Fruit fly (Drosophila melanogaster): ENCODE results near the gene CG13358.

CG13358 gene

DNA sequence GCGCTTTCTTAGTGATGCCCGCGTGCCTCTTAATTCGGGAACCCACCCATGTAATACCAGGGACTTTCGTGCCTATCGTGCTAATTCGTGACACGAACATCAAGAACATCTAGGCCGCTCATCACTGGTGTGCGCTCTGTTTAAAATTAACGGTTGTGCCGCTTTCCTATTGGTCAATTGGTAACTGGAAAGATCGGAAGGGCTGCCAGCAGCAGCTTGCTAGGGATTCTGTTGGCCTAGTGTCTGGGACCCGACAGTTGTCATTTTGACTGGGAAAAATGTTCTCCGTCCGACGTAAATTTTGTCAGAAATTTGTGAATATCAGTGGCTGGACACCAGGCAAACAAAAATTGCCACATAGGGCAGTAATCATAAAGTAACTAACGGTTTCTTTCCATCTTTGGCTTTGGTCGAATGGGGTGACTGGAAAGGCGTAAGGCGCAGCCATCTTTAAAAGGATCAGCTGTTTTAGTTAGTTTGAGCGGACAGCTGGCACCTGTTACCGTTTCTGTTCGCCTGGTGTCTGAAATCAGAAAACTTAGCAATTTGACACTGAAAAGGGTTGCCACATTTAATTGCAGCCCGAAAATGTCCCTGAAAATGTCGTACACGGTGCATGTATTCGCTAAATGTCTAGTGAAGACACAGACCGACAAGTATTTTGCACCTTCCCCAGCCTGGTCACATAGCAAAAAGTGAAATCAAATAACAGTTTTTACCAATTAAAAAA lies 45.7 kb downstream of the CG13358 start, which contains the start of gene CG5273 (continued):
- peak; percentile 52 for TF ChIP-seq sug (tag; optimal IDR thresholded peaks at IDR 0.05)
- no peak for TF ChIP-seq Oli (tag; optimal IDR thresholded peaks at IDR 0.05)
- no peak for TF ChIP-seq emc (GFP tag; optimal IDR thresholded peaks at IDR 0.05)
- TF ChIP-seq vvl (GFP tag; IDR thresholded peaks at IDR 0.05) = peak; percentile 34
- TF ChIP-seq NK7.1 (GFP tag; optimal IDR thresholded peaks at IDR 0.05) = no peak
- TF ChIP-seq Jarid2 (GFP tag; optimal IDR thresholded peaks at IDR 0.05) = peak; percentile 13
- TF ChIP-seq jigr1 (GFP tag; IDR thresholded peaks at IDR 0.05) = no peak
- TF ChIP-seq CG17385 (GFP tag; optimal IDR thresholded peaks at IDR 0.05) = no peak
- TF ChIP-seq Blimp-1 (GFP tag; optimal IDR thresholded peaks at IDR 0.05) = peak; percentile 93
- TF ChIP-seq CG3995 (GFP tag; optimal IDR thresholded peaks at IDR 0.05) = peak; percentile 40
- peak; percentile 97 for TF ChIP-seq Nf-YB (GFP tag; optimal IDR thresholded peaks at IDR 0.05)
- peak; percentile 53 for TF ChIP-seq sd (tag; optimal IDR thresholded peaks at IDR 0.05)
- peak; percentile 6 for TF ChIP-seq tap (tag; optimal IDR thresholded peaks at IDR 0.05)
- peak; percentile 1 for TF ChIP-seq CG10209 (GFP tag; optimal IDR thresholded peaks at IDR 0.05)
- peak; percentile 74 for TF ChIP-seq CG17186 (GFP tag; optimal IDR thresholded peaks at IDR 0.05)
- TF ChIP-seq CG3065 (GFP tag; optimal IDR thresholded peaks at IDR 0.05) = no peak
- TF ChIP-seq CG12659 (GFP tag; optimal IDR thresholded peaks at IDR 0.05) = peak; percentile 82
- peak in 1 of 3 experiments; percentile 84 for TF ChIP-seq Stat92E (GFP tag; optimal IDR thresholded peaks at IDR 0.05)
- peak; percentile 93 for TF ChIP-seq CG7963 (GFP tag; IDR thresholded peaks at IDR 0.05; ENCODE audit: partially characterized antibody)
- TF ChIP-seq CrebB (tag; optimal IDR thresholded peaks at IDR 0.05) = peak; percentile 38
- TF ChIP-seq CG4730 (GFP tag; IDR thresholded peaks at IDR 0.05) = no peak
- TF ChIP-seq CG8290 (GFP tag; optimal IDR thresholded peaks at IDR 0.05) = peak; percentile 77
- peak; percentile 15 to 93 for TF ChIP-seq CG8290 (tag; optimal IDR thresholded peaks at IDR 0.05)
- TF ChIP-seq Ssrp (tag; optimal IDR thresholded peaks at IDR 0.05) = no peak
- peak; percentile 4 for TF ChIP-seq CG18011 (GFP tag; optimal IDR thresholded peaks at IDR 0.05)
- TF ChIP-seq lola (GFP tag; optimal IDR thresholded peaks at IDR 0.05) = no peak
- TF ChIP-seq HLH4C (GFP tag; IDR thresholded peaks at IDR 0.05; ENCODE audit: partially characterized antibody) = peak; percentile 82
- peak; percentile 91 for TF ChIP-seq CG14860 (GFP tag; IDR thresholded peaks at IDR 0.05; ENCODE audit: partially characterized antibody)
- peak; percentile 46 for TF ChIP-seq Dref (GFP tag; IDR thresholded peaks at IDR 0.05)
- TF ChIP-seq gce (GFP tag; IDR thresholded peaks at IDR 0.05) = no peak
- TF ChIP-seq CHES-1-like (GFP tag; optimal IDR thresholded peaks at IDR 0.05) = peak; percentile 54
- no peak for TF ChIP-seq Optix (GFP tag; IDR thresholded peaks at IDR 0.05)
- no peak for TF ChIP-seq prd (optimal IDR thresholded peaks at IDR 0.05)
- peak; percentile 9; the same call in 1 of the 3 replicates for TF ChIP-seq prd (GFP tag; IDR thresholded peaks at IDR 0.05)
- TF ChIP-seq CG13894 (tag; optimal IDR thresholded peaks at IDR 0.05) = peak; percentile 63
- TF ChIP-seq vnd (GFP tag; IDR thresholded peaks at IDR 0.05; ENCODE audit: partially characterized antibody) = peak; percentile 89
- TF ChIP-seq Asciz (GFP tag; optimal IDR thresholded peaks at IDR 0.05) = peak; percentile 0
- TF ChIP-seq Oaz (GFP tag; IDR thresholded peaks at IDR 0.05) = no peak
- TF ChIP-seq Bgb (GFP tag; IDR thresholded peaks at IDR 0.05; ENCODE audit: partially characterized antibody) = peak; percentile 91
- TF ChIP-seq CG10565 (GFP tag; optimal IDR thresholded peaks at IDR 0.05) = no peak
- peak; percentile 38 for TF ChIP-seq caup (GFP tag; optimal IDR thresholded peaks at IDR 0.05; ENCODE audit: severe bottlenecking)
- no peak for TF ChIP-seq pum (GFP tag; optimal IDR thresholded peaks at IDR 0.05)
- TF ChIP-seq Hand (GFP tag; optimal IDR thresholded peaks at IDR 0.05) = no peak
- no peak for TF ChIP-seq D (optimal IDR thresholded peaks at IDR 0.05)
- no peak for TF ChIP-seq D (GFP tag; optimal IDR thresholded peaks at IDR 0.05)
- peak; percentile 95 for TF ChIP-seq chinmo (GFP tag; IDR thresholded peaks at IDR 0.05; ENCODE audit: partially characterized antibody)
- peak; percentile 7 for TF ChIP-seq MTF-1 (GFP tag; optimal IDR thresholded peaks at IDR 0.05; ENCODE audit: borderline replicate concordance)
- peak; percentile 96 for TF ChIP-seq ftz-f1 (GFP tag; optimal IDR thresholded peaks at IDR 0.05)

Data from whole organism, embryonic.